Fruit fly (Drosophila melanogaster) whole organism, embryonic: ENCODE measurements around the gene CG4757.

Experiments
- Antp ChIP-seq: fragments of 200-800 bp; sonication (Bioruptor generic); optimal IDR thresholded peaks from 3 replicates; lab custom pipeline; 2016; ENCODE audit warnings: missing biosample characterization, missing genetic modification characterization
- CG10274 ChIP-seq: fragments of 200-800 bp; sonication (Bioruptor generic); optimal IDR thresholded peaks from 3 replicates; lab custom pipeline; 2017; ENCODE audit warnings: missing biosample characterization, mild to moderate bottlenecking, missing genetic modification characterization
- CG10321 ChIP-seq: fragments of 200-800 bp; sonication (Bioruptor generic); IDR thresholded peaks from 2 replicates; pipeline ENCODE4 v1.3.6; 2022; ENCODE audit warnings: missing biosample characterization, missing genetic modification characterization
- CG10959 ChIP-seq: fragments of 200-800 bp; sonication (Bioruptor generic); IDR thresholded peaks from 2 replicates; pipeline ENCODE4 v1.3.6; 2022; ENCODE audit warnings: missing biosample characterization, missing genetic modification characterization
- CG11247 ChIP-seq: fragments of 200-800 bp; sonication (Bioruptor generic); IDR thresholded peaks from 2 replicates; pipeline ENCODE4 v1.3.6; 2022; ENCODE audit warnings: missing biosample characterization, missing genetic modification characterization
- CG11504 ChIP-seq: fragments of 200-800 bp; sonication (Bioruptor generic); optimal IDR thresholded peaks from 3 replicates; lab custom pipeline; 2019; ENCODE audit warnings: missing biosample characterization, mild to moderate bottlenecking, missing genetic modification characterization, moderate library complexity
- CG11695 ChIP-seq: fragments of 200-800 bp; sonication (Bioruptor generic); IDR thresholded peaks from 3 replicates; pipeline ENCODE4 v1.3.6; 2022; ENCODE audit warnings: missing biosample characterization, missing genetic modification characterization
- CG12071 ChIP-seq: fragments of 200-800 bp; sonication (Bioruptor generic); optimal IDR thresholded peaks from 3 replicates; lab custom pipeline; 2018; ENCODE audit warnings: missing biosample characterization, mild to moderate bottlenecking, missing genetic modification characterization
- CG12236 ChIP-seq: fragments of 200-800 bp; sonication (Bioruptor generic); optimal IDR thresholded peaks from 2 replicates; lab custom pipeline; 2016; ENCODE audit warnings: missing biosample characterization, missing genetic modification characterization
- CG12299 ChIP-seq: fragments of 200-800 bp; sonication (Bioruptor generic); optimal IDR thresholded peaks from 2 replicates; lab custom pipeline; 2018; ENCODE audit warnings: missing biosample characterization, mild to moderate bottlenecking, missing genetic modification characterization
- CG12744 ChIP-seq: fragments of 200-800 bp; sonication (Bioruptor generic); optimal IDR thresholded peaks from 2 replicates; lab custom pipeline; 2016; ENCODE audit warnings: missing biosample characterization, missing genetic modification characterization
- CG14441 ChIP-seq: fragments of 200-800 bp; sonication (Bioruptor generic); IDR thresholded peaks from 2 replicates; pipeline ENCODE4 v1.3.6; 2022; ENCODE audit warnings: missing biosample characterization, missing genetic modification characterization
- CG16863 ChIP-seq: fragments of 200-800 bp; sonication (Bioruptor generic); optimal IDR thresholded peaks from 3 replicates; lab custom pipeline; 2016; ENCODE audit warnings: missing biosample characterization, missing genetic modification characterization
- CG17361 ChIP-seq: fragments of 200-800 bp; sonication (Bioruptor generic); IDR thresholded peaks from 3 replicates; pipeline ENCODE4 v1.3.6; 2022; ENCODE audit warnings: missing biosample characterization, missing genetic modification characterization
- CG17568 ChIP-seq: fragments of 200-800 bp; sonication (Bioruptor generic); optimal IDR thresholded peaks from 2 replicates; lab custom pipeline; 2018; ENCODE audit warnings: missing biosample characterization, mild to moderate bottlenecking, missing genetic modification characterization, moderate library complexity
- CG2875 ChIP-seq: fragments of 200-800 bp; sonication (Bioruptor generic); optimal IDR thresholded peaks from 2 replicates; lab custom pipeline; 2017; ENCODE audit warnings: missing biosample characterization, mild to moderate bottlenecking, missing genetic modification characterization, missing genetic modification reagents
- CG32532 ChIP-seq: fragments of 200-800 bp; sonication (Bioruptor generic); IDR thresholded peaks from 2 replicates; pipeline ENCODE4 v1.3.6; 2022; ENCODE audit warnings: missing biosample characterization, missing genetic modification characterization
- CG32772 ChIP-seq: fragments of 200-800 bp; sonication (Bioruptor generic); IDR thresholded peaks from 2 replicates; pipeline ENCODE4 v1.3.6; 2022; ENCODE audit warnings: missing biosample characterization, missing genetic modification characterization
- CG34422 ChIP-seq: fragments of 200-800 bp; sonication (Bioruptor generic); IDR thresholded peaks from 3 replicates; pipeline ENCODE4 v1.3.6; 2022; ENCODE audit warnings: missing biosample characterization, missing genetic modification characterization
- CG3995 ChIP-seq: fragments of 200-800 bp; sonication (Bioruptor generic); optimal IDR thresholded peaks from 3 replicates; lab custom pipeline; 2016; ENCODE audit warnings: missing biosample characterization, missing genetic modification characterization
- CG4820 ChIP-seq: fragments of 200-800 bp; sonication (Bioruptor generic); optimal IDR thresholded peaks from 3 replicates; lab custom pipeline; 2016; ENCODE audit warnings: missing biosample characterization, missing genetic modification characterization
- CG6175 ChIP-seq: fragments of 200-800 bp; sonication (Bioruptor generic); IDR thresholded peaks from 3 replicates; pipeline ENCODE4 v1.3.6; 2022; ENCODE audit warnings: missing biosample characterization, missing genetic modification characterization
- CG6254 ChIP-seq: fragments of 200-800 bp; sonication (Bioruptor generic); optimal IDR thresholded peaks from 3 replicates; lab custom pipeline; 2017; ENCODE audit warnings: mild to moderate bottlenecking, missing biosample characterization, missing genetic modification reagents, missing genetic modification characterization
- CG6654 ChIP-seq: fragments of 200-800 bp; sonication (Bioruptor generic); optimal IDR thresholded peaks from 2 replicates; lab custom pipeline; 2017; ENCODE audit warnings: missing biosample characterization, mild to moderate bottlenecking, missing genetic modification characterization
- CG8388 ChIP-seq: fragments of 200-800 bp; sonication (Bioruptor generic); optimal IDR thresholded peaks from 2 replicates; lab custom pipeline; 2019; ENCODE audit warnings: missing biosample characterization, mild to moderate bottlenecking, missing genetic modification characterization, moderate library complexity
- CkIIα-i1 ChIP-seq: fragments of 200-800 bp; sonication (Bioruptor generic); IDR thresholded peaks from 2 replicates; pipeline ENCODE4 v1.3.6; 2022; ENCODE audit warnings: missing biosample characterization, missing genetic modification characterization
- Dip2 ChIP-seq: fragments of 200-800 bp; sonication (Bioruptor generic); IDR thresholded peaks from 2 replicates; pipeline ENCODE4 v1.3.6; 2022; ENCODE audit warnings: missing biosample characterization, missing genetic modification characterization
- HLH54F ChIP-seq: fragments of 200-800 bp; sonication (Bioruptor generic); optimal IDR thresholded peaks from 3 replicates; lab custom pipeline; 2016; ENCODE audit warnings: missing biosample characterization, missing genetic modification characterization
- Hmx ChIP-seq: fragments of 200-800 bp; sonication (Bioruptor generic); optimal IDR thresholded peaks from 2 replicates; lab custom pipeline; 2016; ENCODE audit warnings: missing biosample characterization, missing genetic modification characterization
- NC2α ChIP-seq: fragments of 200-800 bp; sonication (Bioruptor generic); optimal IDR thresholded peaks from 2 replicates; lab custom pipeline; 2016; ENCODE audit warnings: missing biosample characterization, missing genetic modification characterization
- NK7.1 ChIP-seq: fragments of 200-800 bp; sonication (Bioruptor generic); optimal IDR thresholded peaks from 3 replicates; lab custom pipeline; 2016; ENCODE audit warnings: missing biosample characterization, missing genetic modification characterization
- Opbp ChIP-seq: fragments of 200-800 bp; sonication (Bioruptor generic); IDR thresholded peaks from 3 replicates; pipeline ENCODE4 v1.3.6; 2022; ENCODE audit warnings: missing biosample characterization, missing genetic modification characterization; ENCODE audit not compliant: partially characterized antibody
- Pdp1 ChIP-seq, 2 experiments: fragments of 200-800 bp; sonication (Bioruptor generic); optimal IDR thresholded peaks; 3 replicates each; lab custom pipeline; 2016; ENCODE audit warnings: missing biosample characterization in 2 of 2, missing genetic modification characterization in 2 of 2, mild to moderate bottlenecking in 1 of 2, moderate library complexity in 1 of 2
- Poxn ChIP-seq: fragments of 200-800 bp; sonication (Bioruptor generic); IDR thresholded peaks from 2 replicates; pipeline ENCODE4 v1.3.6; 2022; ENCODE audit warnings: missing biosample characterization, missing genetic modification characterization
- aop ChIP-seq: fragments of 200-800 bp; sonication (Bioruptor generic); IDR thresholded peaks from 2 replicates; pipeline ENCODE4 v1.3.6; 2022; ENCODE audit warnings: missing biosample characterization, missing genetic modification characterization
- bsh ChIP-seq, 2 experiments: fragments of 200-800 bp; sonication (Bioruptor generic); optimal IDR thresholded peaks; 2 replicates each; lab custom pipeline; 2017 to 2018; ENCODE audit warnings: mild to moderate bottlenecking in 2 of 2, missing biosample characterization in 2 of 2, missing genetic modification characterization in 2 of 2, moderate library complexity in 1 of 2
- caup ChIP-seq: fragments of 200-800 bp; sonication (Bioruptor generic); optimal IDR thresholded peaks from 3 replicates; lab custom pipeline; 2017; ENCODE audit warnings: missing biosample characterization, mild to moderate bottlenecking, missing genetic modification characterization, moderate library complexity; ENCODE audit not compliant: severe bottlenecking
- crp ChIP-seq, 2 experiments: fragments of 200-800 bp; sonication (Bioruptor generic); optimal IDR thresholded peaks; 2 replicates in 1 of 2; 3 replicates in 1 of 2; lab custom pipeline; 2017; ENCODE audit warnings: missing biosample characterization in 2 of 2, missing genetic modification characterization in 2 of 2, mild to moderate bottlenecking in 1 of 2, moderate library complexity in 1 of 2
- ems ChIP-seq: fragments of 200-800 bp; sonication (Bioruptor generic); optimal IDR thresholded peaks from 3 replicates; lab custom pipeline; 2016; ENCODE audit warnings: missing biosample characterization, missing genetic modification characterization
- grn ChIP-seq: fragments of 200-800 bp; sonication (Bioruptor generic); optimal IDR thresholded peaks from 3 replicates; lab custom pipeline; 2017; ENCODE audit warnings: missing biosample characterization, missing genetic modification characterization
- h ChIP-seq: fragments of >200 bp; optimal IDR thresholded peaks from 2 replicates; lab custom pipeline; 2017
- hkb ChIP-seq, 2 experiments: fragments of 200-800 bp in 1 of 2; fragments of >200 bp in 1 of 2; sonication (Bioruptor generic) in 1 of 2; IDR thresholded peaks in 1 of 2; optimal IDR thresholded peaks in 1 of 2; 2 replicates each; pipeline versions ENCODE4 v1.3.6 to Lab custom; 2017 to 2022; ENCODE audit warnings: missing biosample characterization in 1 of 2, missing genetic modification characterization in 1 of 2
- ind ChIP-seq: fragments of 200-800 bp; sonication (Bioruptor generic); optimal IDR thresholded peaks from 3 replicates; lab custom pipeline; 2016; ENCODE audit warnings: missing biosample characterization, missing genetic modification characterization
- lbe ChIP-seq: fragments of 200-800 bp; sonication (Bioruptor generic); optimal IDR thresholded peaks from 2 replicates; lab custom pipeline; 2016; ENCODE audit warnings: missing biosample characterization, mild to moderate bottlenecking, missing genetic modification characterization
- lov ChIP-seq, 2 experiments: fragments of 200-800 bp in 1 of 2; fragments of >200 bp in 1 of 2; sonication (Bioruptor generic) in 1 of 2; IDR thresholded peaks in 1 of 2; optimal IDR thresholded peaks in 1 of 2; 2 replicates in 1 of 2; 3 replicates in 1 of 2; pipeline versions ENCODE4 v1.3.6 to Lab custom; 2017 to 2022; ENCODE audit warnings: missing biosample characterization in 1 of 2, missing genetic modification characterization in 1 of 2
- sc ChIP-seq, 3 experiments: fragments of >200 bp in 2 of 3; fragments of 200-800 bp in 1 of 3; sonication (Bioruptor generic) in 1 of 3; optimal IDR thresholded peaks; 2 replicates in 2 of 3; 3 replicates in 1 of 3; lab custom pipeline; 2017; ENCODE audit warnings: mild to moderate bottlenecking in 1 of 3, missing biosample characterization in 1 of 3, missing genetic modification characterization in 1 of 3, missing genetic modification reagents in 1 of 3
- vfl ChIP-seq: fragments of 200-800 bp; sonication (Bioruptor generic); optimal IDR thresholded peaks from 2 replicates; lab custom pipeline; 2016; ENCODE audit warnings: missing biosample characterization, missing genetic modification characterization
- zfh1 ChIP-seq: fragments of 200-800 bp; sonication (Bioruptor generic); IDR thresholded peaks from 3 replicates; pipeline ENCODE4 v1.3.6; 2022; ENCODE audit warnings: missing biosample characterization, missing genetic modification characterization

CG4757 gene

dm6 chr3R:11200885-11201421 is 39.9 kb downstream of the CG4757 start (continued):
- TF ChIP-seq CG32772 = 0 out of 2 replicates have a peak, but pooled peaks have one; percentile 32
- peak; percentile 28 for TF ChIP-seq CG4820 (GFP tag; lab: Kevin White, UChicago)
- peak; percentile 7 for TF ChIP-seq CG6654 (GFP tag; lab: Kevin White, UChicago)
- no peak for TF ChIP-seq CG10959 (GFP tag; lab: Robert Waterston, UW)
- TF ChIP-seq vfl = no peak
- peak; percentile 61 for TF ChIP-seq ind (GFP tag; lab: Kevin White, UChicago)
- no peak for TF ChIP-seq Poxn (GFP tag; lab: Robert Waterston, UW)
- no peak for TF ChIP-seq CG2875 (GFP tag; lab: Kevin White, UChicago)
- no peak for TF ChIP-seq Antp
- TF ChIP-seq CG6175 (GFP tag; lab: Robert Waterston, UW) = 0 out of 3 replicates have a peak, but pooled peaks have one; percentile 50
- TF ChIP-seq grn = peak; percentile 4
- no peak; the same call in 2 of the 3 replicates for TF ChIP-seq CG17361 (GFP tag; lab: Robert Waterston, UW)
- no peak for TF ChIP-seq crp (GFP tag; optimal IDR thresholded peaks at IDR 0.05; lab: Kevin White, UChicago)
- TF ChIP-seq caup = peak; percentile 43
- no peak for TF ChIP-seq lov (optimal IDR thresholded peaks at IDR 0.05; lab: Kevin White, UChicago)
- TF ChIP-seq lov (GFP tag; IDR thresholded peaks at IDR 0.05; lab: Robert Waterston, UW) = no peak
- TF ChIP-seq CG6254 (GFP tag; lab: Kevin White, UChicago) = no peak
- peak in 1 of 2 experiments; percentile 66 for TF ChIP-seq Pdp1 (GFP tag; optimal IDR thresholded peaks at IDR 0.05; lab: Kevin White, UChicago)
- TF ChIP-seq bsh (GFP tag; optimal IDR thresholded peaks at IDR 0.05; lab: Kevin White, UChicago) = peak in 1 of 2 experiments; percentile 44
- peak; percentile 13 for TF ChIP-seq NK7.1 (GFP tag; lab: Kevin White, UChicago)
- peak; percentile 17 for TF ChIP-seq CG8388 (GFP tag; lab: Kevin White, UChicago)
- TF ChIP-seq sc (optimal IDR thresholded peaks at IDR 0.05; lab: Kevin White, UChicago) = no peak
- peak; percentile 18 for TF ChIP-seq sc (GFP tag; optimal IDR thresholded peaks at IDR 0.05; lab: Kevin White, UChicago)
- no peak for TF ChIP-seq CkIIα-i1 (GFP tag; lab: Robert Waterston, UW)
- no peak for TF ChIP-seq CG12299 (tag; lab: Kevin White, UChicago)
- TF ChIP-seq aop = no peak
- no peak for TF ChIP-seq CG10321
- no peak for TF ChIP-seq NC2α
- TF ChIP-seq Opbp (GFP tag; lab: Robert Waterston, UW) = no peak
- peak; percentile 75 for TF ChIP-seq CG14441 (GFP tag; lab: Robert Waterston, UW)
- no peak for TF ChIP-seq CG16863
- peak; percentile 68 for TF ChIP-seq CG32532
- peak; percentile 57 for TF ChIP-seq CG11247 (GFP tag; lab: Robert Waterston, UW)
- TF ChIP-seq CG11695 (GFP tag; lab: Robert Waterston, UW) = peak; percentile 52; the same call in 1 of the 3 replicates
- TF ChIP-seq CG10274 (GFP tag; lab: Kevin White, UChicago) = peak; percentile 13
- TF ChIP-seq Hmx (GFP tag; lab: Kevin White, UChicago) = no peak
- no peak for TF ChIP-seq Dip2 (GFP tag; lab: Robert Waterston, UW)
- peak; percentile 55 for TF ChIP-seq CG17568 (GFP tag; lab: Kevin White, UChicago)
- peak; percentile 81 for TF ChIP-seq lbe
- no peak for TF ChIP-seq h (lab: Kevin White, UChicago)
- TF ChIP-seq ems (GFP tag; lab: Kevin White, UChicago) = peak; percentile 15
- TF ChIP-seq CG12744 (GFP tag; lab: Kevin White, UChicago) = no peak
- peak; percentile 76 for TF ChIP-seq CG11504 (tag; lab: Kevin White, UChicago)
- no peak for TF ChIP-seq CG12236 (GFP tag; lab: Kevin White, UChicago)
- 0 out of 3 replicates have a peak, but pooled peaks have one; percentile 9 for TF ChIP-seq CG34422 (GFP tag; lab: Robert Waterston, UW)
- no peak for TF ChIP-seq HLH54F (GFP tag; lab: Kevin White, UChicago)
- TF ChIP-seq hkb (optimal IDR thresholded peaks at IDR 0.05; lab: Kevin White, UChicago) = no peak
- peak; percentile 60; the same call in 1 of the 2 replicates for TF ChIP-seq hkb (GFP tag; IDR thresholded peaks at IDR 0.05; lab: Robert Waterston, UW)
- peak; percentile 35 for TF ChIP-seq CG3995
- peak; percentile 58; the same call in 1 of the 3 replicates for TF ChIP-seq zfh1 (GFP tag; lab: Robert Waterston, UW)
- TF ChIP-seq CG12071 (GFP tag; lab: Kevin White, UChicago) = no peak
